Worm (Caenorhabditis elegans): ENCODE data around the gene srb-12.
A peak's percentile ranks its signal among the peaks of the same experiment; 100 is the strongest.

srb-12 gene

ce11 chrII:5181497-5181896 lies 27.1 kb upstream of the srb-12 start (continued):
- TF ChIP-seq ceh-16 (tag; optimal IDR thresholded peaks at IDR 0.05) = no peak
- peak; percentile 61 for TF ChIP-seq unc-55 (GFP tag; optimal IDR thresholded peaks at IDR 0.05)
- TF ChIP-seq gmeb-1 (tag; optimal IDR thresholded peaks at IDR 0.05) = no peak
- TF ChIP-seq lin-13 (GFP tag; optimal IDR thresholded peaks at IDR 0.05) = peak; percentile 55
- TF ChIP-seq elt-3 (tag; optimal IDR thresholded peaks at IDR 0.05) = no peak

DNA sequence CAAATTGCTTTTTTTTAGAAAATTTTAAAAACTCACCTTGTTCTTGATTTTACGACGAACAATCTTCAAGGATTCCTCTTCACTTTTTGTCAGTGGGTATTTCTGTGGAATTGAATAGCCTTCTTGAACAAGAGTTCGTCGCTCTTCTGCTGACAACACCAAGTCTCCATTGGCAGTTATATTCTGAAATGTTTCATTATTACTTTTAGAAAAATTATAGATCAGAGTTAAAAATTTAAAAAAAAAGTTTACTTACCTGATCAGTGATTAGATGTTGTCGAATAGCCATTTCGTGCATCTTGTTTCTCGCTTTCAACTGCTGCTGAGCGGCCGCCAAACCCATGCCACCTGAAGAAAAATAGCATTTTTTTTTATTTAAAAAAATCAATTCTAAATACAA lies 25.8 kb upstream of the srb-12 start:
- TF ChIP-seq sem-4 (tag; optimal IDR thresholded peaks at IDR 0.05) = no peak
- no peak for TF ChIP-seq mdl-1 (tag; optimal IDR thresholded peaks at IDR 0.05)
- TF ChIP-seq peb-1 (tag; optimal IDR thresholded peaks at IDR 0.05) = no peak
- no peak for TF ChIP-seq sma-9 (GFP tag; optimal IDR thresholded peaks at IDR 0.05)
- TF ChIP-seq sma-9 (tag; optimal IDR thresholded peaks at IDR 0.05) = no peak
- no peak for TF ChIP-seq crh-2 (tag; optimal IDR thresholded peaks at IDR 0.05)
- no peak for TF ChIP-seq ztf-4 (tag; optimal IDR thresholded peaks at IDR 0.05)
- TF ChIP-seq ztf-1 (GFP tag; conservative IDR thresholded peaks at IDR 0.05) = no peak
- TF ChIP-seq C34F6.9 (tag; optimal IDR thresholded peaks at IDR 0.05) = no peak
- no peak for TF ChIP-seq nhr-12 (tag; optimal IDR thresholded peaks at IDR 0.05)
- no peak for TF ChIP-seq nhr-25 (tag; optimal IDR thresholded peaks at IDR 0.05)
- TF ChIP-seq unc-55 (GFP tag; optimal IDR thresholded peaks at IDR 0.05) = no peak
- no peak for TF ChIP-seq F13H6.1 (tag; optimal IDR thresholded peaks at IDR 0.05)
- no peak for TF ChIP-seq sma-3 (GFP tag; optimal IDR thresholded peaks at IDR 0.05)

ce11 chrII:5178609-5179008 lies 24.2 kb upstream of the srb-12 start:
- TF ChIP-seq ama-1 (optimal IDR thresholded peaks at IDR 0.05) = peak; percentile 23
- no peak for TF ChIP-seq gmeb-1 (tag; optimal IDR thresholded peaks at IDR 0.05)

DNA sequence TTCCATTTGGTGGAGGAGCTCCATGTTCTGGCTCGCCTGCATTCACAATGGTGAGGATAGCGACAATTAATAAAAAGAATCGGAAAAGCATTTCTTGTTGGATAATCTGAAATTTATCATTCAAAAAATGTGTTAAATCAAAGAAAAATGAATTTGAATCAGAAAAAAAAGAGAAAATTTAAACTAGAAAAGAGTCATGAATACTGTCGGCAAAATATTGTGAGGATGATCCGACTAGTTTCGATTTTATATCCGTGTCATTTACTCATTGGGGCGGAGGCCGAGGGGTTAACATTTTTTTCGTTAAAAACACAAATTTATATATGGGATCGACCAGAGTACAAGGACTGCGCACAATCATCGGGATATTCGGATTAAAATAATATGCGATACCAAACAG lies 23.5 kb upstream of the srb-12 start, which contains the start of gene C27D6.12:
TSS of gene C27D6.12 (minus strand) at position 101 of the 400 bp plus-strand sequence.
- TF ChIP-seq nhr-12 (tag; optimal IDR thresholded peaks at IDR 0.05) (no peak), lsy-2 (tag; optimal IDR thresholded peaks at IDR 0.05) (no peak)

ce11 chrII:5176934-5177333 lies 22.5 kb upstream of the srb-12 start:
- TF ChIP-seq ztf-11 (tag; optimal IDR thresholded peaks at IDR 0.05) (no peak), lsy-2 (tag; optimal IDR thresholded peaks at IDR 0.05) (no peak), gmeb-1 (tag; optimal IDR thresholded peaks at IDR 0.05) (no peak), elt-3 (tag; optimal IDR thresholded peaks at IDR 0.05) (no peak), nhr-6 (tag; optimal IDR thresholded peaks at IDR 0.05) (no peak), mdl-1 (tag; optimal IDR thresholded peaks at IDR 0.05) (no peak), F13H6.1 (tag; optimal IDR thresholded peaks at IDR 0.05) (no peak), lin-39 (tag; optimal IDR thresholded peaks at IDR 0.05) (no peak), nhr-23 (tag; optimal IDR thresholded peaks at IDR 0.05) (no peak), unc-62 (GFP tag; optimal IDR thresholded peaks at IDR 0.05) (no peak), ceh-82 (tag; optimal IDR thresholded peaks at IDR 0.05) (no peak), ceh-16 (tag; optimal IDR thresholded peaks at IDR 0.05) (no peak), egl-27 (tag; optimal IDR thresholded peaks at IDR 0.05) (no peak), ama-1 (optimal IDR thresholded peaks at IDR 0.05) (no peak), aly-2 (tag; optimal IDR thresholded peaks at IDR 0.05) (no peak), nhr-10 (tag; optimal IDR thresholded peaks at IDR 0.05) (no peak), skn-1 (tag; optimal IDR thresholded peaks at IDR 0.05) (no peak)

DNA sequence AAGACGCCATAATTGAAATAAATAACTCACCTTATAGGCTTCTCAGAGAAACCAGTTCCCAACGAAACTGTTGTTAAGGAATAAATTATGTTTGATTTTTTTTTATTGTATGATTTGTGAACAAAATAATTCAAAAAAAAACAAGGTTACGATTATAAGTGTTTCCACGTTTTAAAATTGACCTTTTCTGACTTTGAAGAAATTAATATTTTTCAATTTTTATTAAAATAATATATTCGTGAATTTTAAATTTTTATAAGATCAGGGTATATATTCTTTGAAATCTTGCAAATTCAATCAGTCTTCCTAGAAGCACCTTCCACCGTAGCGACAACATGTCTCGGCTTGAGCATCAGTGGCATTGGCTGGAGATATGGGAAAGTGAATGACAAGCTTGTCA lies 19.9 kb upstream of the srb-12 start, which contains the start of gene C27D6.3:
TSS of gene C27D6.3 (minus strand) at position 101 of the 400 bp plus-strand sequence.
- TF ChIP-seq F13H6.1 (tag; optimal IDR thresholded peaks at IDR 0.05) (no peak), snpc-4 (tag; optimal IDR thresholded peaks at IDR 0.05) (no peak), nhr-25 (tag; optimal IDR thresholded peaks at IDR 0.05) (no peak), nhr-6 (tag; optimal IDR thresholded peaks at IDR 0.05) (no peak)

DNA sequence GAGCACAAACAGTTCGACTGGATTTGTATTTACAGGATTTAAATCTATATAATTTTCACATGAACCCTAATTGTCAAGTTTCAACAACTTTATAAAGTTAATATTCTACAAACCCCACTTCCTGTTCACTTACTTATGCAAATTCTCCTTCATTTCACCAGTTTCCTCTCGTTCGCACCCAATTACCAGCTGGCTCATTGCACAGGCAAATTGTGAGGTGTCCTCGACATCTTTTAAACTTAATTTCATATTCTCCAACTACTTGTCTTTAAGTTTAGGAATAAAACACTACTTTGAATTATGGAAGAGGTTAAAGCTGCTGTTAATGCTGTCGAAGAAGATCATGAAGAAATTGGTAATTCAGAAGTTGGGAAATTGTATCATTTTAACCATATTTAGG lies 18.0 kb upstream of the srb-12 start, which contains the start of gene C27D6.1:
TSS of gene C27D6.1 (plus strand) at position 301 of the 400 bp plus-strand sequence.
- no peak for TF ChIP-seq ztf-1 (GFP tag; conservative IDR thresholded peaks at IDR 0.05)
- no peak for TF ChIP-seq nhr-6 (tag; optimal IDR thresholded peaks at IDR 0.05)
- no peak for TF ChIP-seq elt-1 (tag; optimal IDR thresholded peaks at IDR 0.05)
- TF ChIP-seq Y55F3AM.14 (GFP tag; optimal IDR thresholded peaks at IDR 0.05) = no peak
- no peak for TF ChIP-seq sma-9 (GFP tag; optimal IDR thresholded peaks at IDR 0.05)
- TF ChIP-seq sma-9 (tag; optimal IDR thresholded peaks at IDR 0.05) = no peak
- no peak for TF ChIP-seq unc-39 (tag; optimal IDR thresholded peaks at IDR 0.05)
- no peak for TF ChIP-seq nhr-77 (tag; optimal IDR thresholded peaks at IDR 0.05)
- no peak for TF ChIP-seq ztf-4 (tag; optimal IDR thresholded peaks at IDR 0.05)
- TF ChIP-seq ama-1 (optimal IDR thresholded peaks at IDR 0.05) = no peak
- no peak for TF ChIP-seq lin-13 (GFP tag; optimal IDR thresholded peaks at IDR 0.05)
- TF ChIP-seq fos-1 (tag; optimal IDR thresholded peaks at IDR 0.05) = no peak
- no peak for TF ChIP-seq snpc-4 (tag; optimal IDR thresholded peaks at IDR 0.05)
- TF ChIP-seq lin-11 (tag; optimal IDR thresholded peaks at IDR 0.05) = no peak
- no peak for TF ChIP-seq elt-3 (tag; optimal IDR thresholded peaks at IDR 0.05)
- no peak for TF ChIP-seq egl-27 (tag; optimal IDR thresholded peaks at IDR 0.05)
- no peak for TF ChIP-seq ceh-16 (tag; optimal IDR thresholded peaks at IDR 0.05)
- TF ChIP-seq nhr-237 (tag; optimal IDR thresholded peaks at IDR 0.05) = no peak
- no peak for TF ChIP-seq nhr-12 (tag; optimal IDR thresholded peaks at IDR 0.05)
- TF ChIP-seq alr-1 (tag; optimal IDR thresholded peaks at IDR 0.05) = no peak

Data from whole organism, L2 larva.